Worm (Caenorhabditis elegans): Measurements from ENCODE around the gene F55B11.5.

F55B11.5 gene

ce11 chrIV:14430853-14431252, 3.4 kb downstream of the F55B11.5 start, which contains the start of gene F55B11.4 (continued):
- TF ChIP-seq nhr-25 (tag; optimal IDR thresholded peaks at IDR 0.05; ENCODE audit: borderline replicate concordance, insufficient read depth) = no peak
- TF ChIP-seq arid-1 (GFP tag; conservative IDR thresholded peaks at IDR 0.05) = no peak
- no peak for TF ChIP-seq ceh-28 (tag; optimal IDR thresholded peaks at IDR 0.05)
- TF ChIP-seq ces-1 (GFP tag; optimal IDR thresholded peaks at IDR 0.05) = no peak
- no peak for TF ChIP-seq lin-38 (GFP tag; IDR thresholded peaks at IDR 0.05)

ce11 chrIV:14435902-14436301, 8.4 kb downstream of the F55B11.5 start:
- peak; percentile 93 for TF ChIP-seq aha-1 (tag)
- TF ChIP-seq F10B5.3 (tag; optimal IDR thresholded peaks at IDR 0.05) = no peak
- TF ChIP-seq duxl-1 (tag; optimal IDR thresholded peaks at IDR 0.05; ENCODE audit: poor library complexity) = no peak

ce11 chrIV:14437391-14437790, 9.9 kb downstream of the F55B11.5 start:
- TF ChIP-seq nhr-41 (GFP tag; IDR thresholded peaks at IDR 0.05) = no peak
- no peak for TF ChIP-seq ctbp-1 (GFP tag; IDR thresholded peaks at IDR 0.05)
- no peak for TF ChIP-seq jun-1 (tag; optimal IDR thresholded peaks at IDR 0.05)
- TF ChIP-seq spr-1 (tag; optimal IDR thresholded peaks at IDR 0.05) = no peak
- TF ChIP-seq zfp-2 (tag; optimal IDR thresholded peaks at IDR 0.05) = no peak
- TF ChIP-seq lin-39 (tag; optimal IDR thresholded peaks at IDR 0.05) = no peak
- no peak for TF ChIP-seq nhr-237 (tag; optimal IDR thresholded peaks at IDR 0.05)
- TF ChIP-seq hif-1 (tag; optimal IDR thresholded peaks at IDR 0.05) = no peak
- TF ChIP-seq ces-1 (GFP tag; optimal IDR thresholded peaks at IDR 0.05) = no peak
- no peak for TF ChIP-seq mes-2 (tag; optimal IDR thresholded peaks at IDR 0.05; ENCODE audit: poor library complexity, severe bottlenecking)
- TF ChIP-seq mdl-1 (tag; optimal IDR thresholded peaks at IDR 0.05) = no peak
- TF ChIP-seq lin-1 (GFP tag; IDR thresholded peaks at IDR 0.05) = no peak
- no peak for TF ChIP-seq nhr-28 (tag; optimal IDR thresholded peaks at IDR 0.05)
- no peak for TF ChIP-seq nhr-102 (tag; optimal IDR thresholded peaks at IDR 0.05)
- no peak for TF ChIP-seq daf-16 (GFP tag; optimal IDR thresholded peaks at IDR 0.05)
- TF ChIP-seq daf-16 (tag; optimal IDR thresholded peaks at IDR 0.05) = no peak
- no peak for TF ChIP-seq unc-62 (GFP tag; optimal IDR thresholded peaks at IDR 0.05 in 1 of 2)
- no peak for TF ChIP-seq unc-62 (tag; optimal IDR thresholded peaks at IDR 0.05)
- no peak for TF ChIP-seq snpc-4 (tag; optimal IDR thresholded peaks at IDR 0.05)
- no peak for TF ChIP-seq pqm-1 (tag; optimal IDR thresholded peaks at IDR 0.05)
- TF ChIP-seq mdt-29 (GFP tag; IDR thresholded peaks at IDR 0.05) = no peak
- TF ChIP-seq Y5F2A.4 (GFP tag; optimal IDR thresholded peaks at IDR 0.05) = no peak

DNA sequence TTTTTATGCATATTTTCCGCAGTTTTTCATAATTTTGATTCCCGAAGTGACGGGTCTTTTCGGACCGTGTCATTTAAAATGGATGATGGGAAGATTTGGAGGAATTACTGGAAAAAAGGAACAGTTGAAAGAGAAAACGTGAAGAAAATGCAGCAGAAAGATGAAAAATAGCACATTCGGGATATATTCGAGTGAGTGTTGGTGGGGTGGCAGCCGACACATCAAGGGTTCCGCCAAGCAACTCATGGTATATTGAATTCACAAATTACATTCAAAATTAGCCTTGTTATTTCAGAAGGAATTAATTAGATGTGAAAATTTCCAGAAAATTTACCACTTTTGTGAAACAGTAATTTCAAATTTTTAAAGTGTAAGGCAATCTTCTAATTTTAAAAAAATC, 16.6 kb downstream of the F55B11.5 start, which contains the start of gene tra-3:
TSS of gene tra-3 (minus strand) at position 107 of the 400 bp plus-strand sequence.
- TF ChIP-seq zip-2 (tag; optimal IDR thresholded peaks at IDR 0.05) (no peak), pha-4 (GFP tag; IDR thresholded peaks at IDR 0.05) (no peak), pha-4 (tag; optimal IDR thresholded peaks at IDR 0.05) (no peak), lim-7 (GFP tag; IDR thresholded peaks at IDR 0.05) (no peak), ceh-32 (tag; optimal IDR thresholded peaks at IDR 0.05; ENCODE audit: poor library complexity) (no peak), snpc-1.2 (GFP tag; IDR thresholded peaks at IDR 0.05) (peak; percentile 76)

DNA sequence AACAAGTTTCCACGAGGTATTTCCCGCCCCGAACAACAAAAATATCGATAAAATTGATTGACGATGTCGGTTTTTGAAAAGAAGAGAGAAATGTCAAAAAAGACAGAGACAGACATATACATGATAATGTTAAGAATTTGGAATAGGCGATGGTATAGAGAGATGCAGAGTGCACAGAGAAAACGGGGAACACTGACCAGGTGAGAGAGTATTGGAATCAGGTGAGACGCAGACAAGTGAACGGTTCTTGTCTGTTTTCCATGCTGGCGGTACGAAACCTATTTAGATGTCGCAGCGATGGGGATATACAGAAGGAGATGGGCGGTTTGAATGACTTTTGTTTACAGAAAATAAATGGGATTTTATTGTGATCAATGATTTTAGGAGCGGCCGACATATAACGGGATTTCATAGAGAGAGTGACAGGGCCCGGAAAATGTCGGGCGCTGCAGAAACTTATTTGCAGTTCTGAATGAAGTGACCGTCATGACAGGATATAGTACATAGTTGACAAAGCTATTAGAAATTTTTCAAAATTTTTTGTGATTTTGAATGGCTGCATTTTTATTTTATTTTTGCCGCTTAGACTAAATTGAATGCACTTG, 17.8 kb downstream of the F55B11.5 start:
- TF ChIP-seq dmd-6 (GFP tag; IDR thresholded peaks at IDR 0.05) (0 out of 2 replicates have a peak, but pooled peaks have one; percentile 22), dpl-1 (GFP tag; optimal IDR thresholded peaks at IDR 0.05) (peak; percentile 13), ztf-11 (tag; optimal IDR thresholded peaks at IDR 0.05) (no peak), rbr-2 (tag; optimal IDR thresholded peaks at IDR 0.05) (peak; percentile 9), aha-1 (tag) (peak; percentile 18), nhr-28 (tag; optimal IDR thresholded peaks at IDR 0.05) (peak; percentile 29), hlh-11 (tag; optimal IDR thresholded peaks at IDR 0.05) (no peak), nhr-6 (tag; optimal IDR thresholded peaks at IDR 0.05) (peak; percentile 23), php-3 (GFP tag; IDR thresholded peaks at IDR 0.05) (peak; percentile 48; the same call in 1 of the 2 replicates), daf-16 (GFP tag; optimal IDR thresholded peaks at IDR 0.05) (no peak), daf-16 (tag; optimal IDR thresholded peaks at IDR 0.05) (peak; percentile 42), zip-2 (tag; optimal IDR thresholded peaks at IDR 0.05) (no peak), unc-62 (GFP tag; optimal IDR thresholded peaks at IDR 0.05 in 1 of 2) (peak in 1 of 2 experiments; percentile 34), unc-62 (tag; optimal IDR thresholded peaks at IDR 0.05) (no peak), hlh-30 (tag; optimal IDR thresholded peaks at IDR 0.05; ENCODE audit: insufficient read depth) (peak; percentile 17), lsy-2 (tag; optimal IDR thresholded peaks at IDR 0.05) (no peak), snpc-4 (tag; optimal IDR thresholded peaks at IDR 0.05) (peak; percentile 66)

Data from whole organism, L4 larva.